Worm (Caenorhabditis elegans) whole organism, L1 larva: ENCODE results near the gene F47B10.9.
A peak's percentile ranks its signal among the peaks of the same experiment; 100 is the strongest.

ENCODE experiments used
- C16A3.4 ChIP-seq: fragments of 150-350 bp; optimal IDR thresholded peaks from 2 replicates; lab custom pipeline; 2014; ENCODE audit warnings: missing biosample characterization, missing genetic modification characterization
- blmp-1 ChIP-seq: fragments of 150-350 bp; optimal IDR thresholded peaks from 2 replicates; lab custom pipeline; 2014; ENCODE audit warnings: missing biosample characterization, missing genetic modification characterization
- ceh-63 ChIP-seq: fragments of 200-800 bp; sonication (Bioruptor generic); optimal IDR thresholded peaks from 2 replicates; lab custom pipeline; 2018; ENCODE audit warnings: mild to moderate bottlenecking, missing genetic modification characterization, missing compliant biosample characterization
- ceh-8 ChIP-seq: fragments of 200-800 bp; sonication (Bioruptor generic); optimal IDR thresholded peaks from 2 replicates; lab custom pipeline; 2018; ENCODE audit warnings: mild to moderate bottlenecking, missing genetic modification characterization, moderate library complexity, missing compliant biosample characterization
- ceh-82 ChIP-seq, 3 experiments: fragments of 150-350 bp in 1 of 3; sonication (generic microtip) in 2 of 3; optimal IDR thresholded peaks; 2 replicates each; lab custom pipeline; 2014 to 2017; ENCODE audit warnings: missing biosample characterization in 3 of 3, missing genetic modification characterization in 3 of 3
- ceh-88 ChIP-seq: fragments of 200-800 bp; sonication (Bioruptor generic); IDR thresholded peaks from 2 replicates; pipeline ENCODE4 v1.3.6; 2022; ENCODE audit warnings: missing genetic modification characterization, missing compliant biosample characterization
- ceh-90 ChIP-seq: sonication (generic microtip); optimal IDR thresholded peaks from 2 replicates; lab custom pipeline; 2016; ENCODE audit warnings: missing genetic modification characterization, missing compliant biosample characterization
- elt-2 ChIP-seq: sonication (generic microtip); optimal IDR thresholded peaks from 2 replicates; lab custom pipeline; 2016; ENCODE audit warnings: missing genetic modification characterization, mild to moderate bottlenecking, inconsistent platforms, missing compliant biosample characterization, missing genetic modification reagents
- elt-3 ChIP-seq, 6 experiments: fragments of 150-350 bp in 1 of 6; sonication (generic microtip); optimal IDR thresholded peaks; 2 replicates each; lab custom pipeline; 2017 to 2018; ENCODE audit warnings: missing biosample characterization in 6 of 6, missing genetic modification characterization in 6 of 6, inconsistent platforms in 1 of 6
- ets-5 ChIP-seq: fragments of 200-800 bp; sonication (Bioruptor generic); IDR thresholded peaks from 2 replicates; pipeline ENCODE4 v1.3.6; 2022; ENCODE audit warnings: missing genetic modification characterization, missing compliant biosample characterization
- fkh-4 ChIP-seq: sonication (generic microtip); optimal IDR thresholded peaks from 2 replicates; lab custom pipeline; 2016; ENCODE audit warnings: missing compliant biosample characterization, missing genetic modification characterization, borderline replicate concordance
- grh-1 ChIP-seq: fragments of 200-800 bp; sonication (Bioruptor generic); IDR thresholded peaks from 2 replicates; pipeline ENCODE4 v1.3.6; 2022; ENCODE audit warnings: missing genetic modification reagents, missing genetic modification characterization, missing compliant biosample characterization
- irx-1 ChIP-seq: sonication (generic microtip); optimal IDR thresholded peaks from 2 replicates; lab custom pipeline; 2016; ENCODE audit warnings: missing genetic modification characterization, missing compliant biosample characterization
- isw-1 ChIP-seq: fragments of 200-800 bp; sonication (Bioruptor generic); IDR thresholded peaks from 2 replicates; pipeline ENCODE4 v1.3.6; 2022; ENCODE audit warnings: missing genetic modification characterization, missing compliant biosample characterization
- lin-13 ChIP-seq: fragments of 150-350 bp; optimal IDR thresholded peaks from 2 replicates; lab custom pipeline; 2014; ENCODE audit warnings: missing biosample characterization, missing genetic modification reagents, missing genetic modification characterization
- lin-14 ChIP-seq: fragments of 200-800 bp; sonication (Bioruptor generic); optimal IDR thresholded peaks from 2 replicates; lab custom pipeline; 2018; ENCODE audit warnings: mild to moderate bottlenecking, missing genetic modification characterization, moderate library complexity, missing compliant biosample characterization
- lin-35 ChIP-seq, 2 experiments: fragments of 150-350 bp; optimal IDR thresholded peaks; 2 replicates each; lab custom pipeline; 2014; ENCODE audit warnings: missing biosample characterization in 2 of 2, missing genetic modification characterization in 2 of 2, missing genetic modification reagents in 2 of 2
- lin-39 ChIP-seq: fragments of 150-350 bp; optimal IDR thresholded peaks from 2 replicates; lab custom pipeline; 2014; ENCODE audit warnings: missing biosample characterization, missing genetic modification reagents, missing genetic modification characterization
- lsy-2 ChIP-seq, 2 experiments: fragments of 150-350 bp; optimal IDR thresholded peaks; 2 replicates each; lab custom pipeline; 2014; ENCODE audit warnings: missing biosample characterization in 2 of 2, missing genetic modification characterization in 2 of 2
- mdl-1 ChIP-seq, 2 experiments: fragments of 150-350 bp; optimal IDR thresholded peaks; 2 replicates each; lab custom pipeline; 2014 to 2017; ENCODE audit warnings: missing biosample characterization in 2 of 2, missing genetic modification characterization in 2 of 2, inconsistent platforms in 1 of 2
- mef-2 ChIP-seq: fragments of 150-350 bp; optimal IDR thresholded peaks from 2 replicates; lab custom pipeline; 2014; ENCODE audit warnings: missing biosample characterization, missing genetic modification characterization
- nhr-19 ChIP-seq: fragments of 200-800 bp; sonication (Bioruptor generic); conservative IDR thresholded peaks from 2 replicates; pipeline ENCODE4 v1.3.6; 2022; ENCODE audit warnings: missing genetic modification characterization, missing compliant biosample characterization
- nhr-20 ChIP-seq: sonication (generic microtip); optimal IDR thresholded peaks from 2 replicates; lab custom pipeline; 2016; ENCODE audit warnings: mild to moderate bottlenecking, missing genetic modification characterization, missing compliant biosample characterization
- nhr-71 ChIP-seq: sonication (generic microtip); optimal IDR thresholded peaks from 2 replicates; lab custom pipeline; 2016; ENCODE audit warnings: mild to moderate bottlenecking, missing genetic modification characterization, moderate library complexity, missing compliant biosample characterization
- nhr-84 ChIP-seq: sonication (generic microtip); optimal IDR thresholded peaks from 2 replicates; lab custom pipeline; 2017; ENCODE audit warnings: missing biosample characterization, missing genetic modification characterization
- nhr-85 ChIP-seq: sonication (generic microtip); peaks from one replicate; lab custom pipeline; 2016; ENCODE audit warnings: missing genetic modification characterization, inconsistent platforms, missing compliant biosample characterization
- nhr-90 ChIP-seq: sonication (generic microtip); optimal IDR thresholded peaks from 2 replicates; lab custom pipeline; 2016; ENCODE audit warnings: mild to moderate bottlenecking, missing genetic modification characterization, missing compliant biosample characterization; ENCODE audit not compliant: poor library complexity
- pax-3 ChIP-seq: fragments of 200-800 bp; sonication (Bioruptor generic); optimal IDR thresholded peaks from 2 replicates; lab custom pipeline; 2018; ENCODE audit warnings: mild to moderate bottlenecking, missing genetic modification characterization, moderate library complexity, missing compliant biosample characterization
- rnt-1 ChIP-seq: sonication (generic microtip); optimal IDR thresholded peaks from 2 replicates; lab custom pipeline; 2016; ENCODE audit warnings: mild to moderate bottlenecking, missing genetic modification characterization, moderate library complexity, missing compliant biosample characterization
- skn-1 ChIP-seq: fragments of 150-350 bp; optimal IDR thresholded peaks from 2 replicates; lab custom pipeline; 2014; ENCODE audit warnings: missing biosample characterization, missing genetic modification characterization
- snpc-4 ChIP-seq: fragments of 150-350 bp; optimal IDR thresholded peaks from 2 replicates; lab custom pipeline; 2014; ENCODE audit warnings: missing biosample characterization, missing genetic modification characterization
- snu-23 ChIP-seq: sonication (generic microtip); optimal IDR thresholded peaks from 2 replicates; lab custom pipeline; 2016; ENCODE audit warnings: missing genetic modification characterization, missing compliant biosample characterization
- tbx-2 ChIP-seq: sonication (generic microtip); optimal IDR thresholded peaks from 2 replicates; lab custom pipeline; 2016; ENCODE audit warnings: missing genetic modification characterization, missing compliant biosample characterization
- tlp-1 ChIP-seq: fragments of 150-350 bp; optimal IDR thresholded peaks from 2 replicates; lab custom pipeline; 2014; ENCODE audit warnings: missing biosample characterization, missing genetic modification characterization
- unc-130 ChIP-seq: fragments of 150-350 bp; optimal IDR thresholded peaks from 2 replicates; lab custom pipeline; 2017; ENCODE audit warnings: missing biosample characterization, missing genetic modification characterization, inconsistent platforms
- unc-62 ChIP-seq: fragments of 150-350 bp; optimal IDR thresholded peaks from 2 replicates; lab custom pipeline; 2014; ENCODE audit warnings: missing biosample characterization, missing genetic modification reagents, missing genetic modification characterization
- vab-15 ChIP-seq: sonication (generic microtip); optimal IDR thresholded peaks from 2 replicates; lab custom pipeline; 2017; ENCODE audit warnings: missing genotype, mild to moderate bottlenecking, missing genetic modification characterization, missing compliant biosample characterization
- ztf-11 ChIP-seq, 2 experiments: sonication (generic microtip); optimal IDR thresholded peaks; 2 replicates each; lab custom pipeline; 2016 to 2017; ENCODE audit warnings: missing genetic modification characterization in 2 of 2, missing biosample characterization in 1 of 2, missing compliant biosample characterization in 1 of 2

The F47B10.9 gene

ce11 chrX:10909661-10910060 is 4.2 kb downstream of the F47B10.9 start:
- TF ChIP-seq lsy-2 (tag; optimal IDR thresholded peaks at IDR 0.05; lab: Kevin White, UChicago) (peak in 1 of 2 experiments; percentile 33), isw-1 (GFP tag; lab: Robert Waterston, UW) (no peak), unc-130 (no peak), nhr-19 (GFP tag; lab: Robert Waterston, UW) (peak; percentile 34; the same call in 1 of the 2 replicates), nhr-71 (tag; lab: Kevin White, UChicago) (peak; percentile 60), ceh-63 (GFP tag; lab: Kevin White, UChicago) (no peak), lin-39 (tag; lab: Kevin White, UChicago) (peak; percentile 36), lin-14 (GFP tag; lab: Kevin White, UChicago) (peak; percentile 69), snu-23 (GFP tag; lab: Kevin White, UChicago) (peak; percentile 12), ets-5 (GFP tag; lab: Robert Waterston, UW) (no peak), unc-62 (GFP tag; lab: Kevin White, UChicago) (no peak), lin-13 (no peak), rnt-1 (tag; lab: Kevin White, UChicago) (peak; percentile 70), ceh-90 (no peak), nhr-84 (tag; lab: Kevin White, UChicago) (no peak)

- TF ChIP-seq lin-14 (GFP tag; lab: Kevin White, UChicago) (peak; percentile 32), rnt-1 (tag; lab: Kevin White, UChicago) (peak; percentile 64), nhr-71 (tag; lab: Kevin White, UChicago) (peak; percentile 29), nhr-19 (GFP tag; lab: Robert Waterston, UW) (0 out of 2 replicates have a peak, but pooled peaks have one; percentile 7), pax-3 (tag; lab: Kevin White, UChicago) (no peak), nhr-20 (tag; lab: Kevin White, UChicago) (no peak)
Measured at ce11 chrX:10907418-10907817, 6.5 kb downstream of the F47B10.9 start.

ce11 chrX:10903416-10903815 is 10.5 kb downstream of the F47B10.9 start:
- no peak for TF ChIP-seq irx-1 (tag; lab: Kevin White, UChicago)
- TF ChIP-seq nhr-20 (tag; lab: Kevin White, UChicago), result peak; percentile 26
- peak; percentile 32 for TF ChIP-seq nhr-71 (tag; lab: Kevin White, UChicago)
- no peak for TF ChIP-seq ceh-88

ce11 chrX:10902723-10903322 is 11.1 kb downstream of the F47B10.9 start, which contains the start of gene acbp-3:
Gene acbp-3, plus strand, starts transcription at chrX:10903272.
- TF ChIP-seq skn-1, result no peak
- peak; percentile 77 for TF ChIP-seq blmp-1 (tag; lab: Kevin White, UChicago)

ce11 chrX:10901766-10902165 is 12.1 kb downstream of the F47B10.9 start:
- TF ChIP-seq nhr-71 (tag; lab: Kevin White, UChicago), result peak; percentile 37
- no peak for TF ChIP-seq tbx-2 (tag; lab: Kevin White, UChicago)
- TF ChIP-seq ceh-82 (tag; optimal IDR thresholded peaks at IDR 0.05; lab: Kevin White, UChicago), result no peak
- no peak for TF ChIP-seq tlp-1 (tag; lab: Kevin White, UChicago)
- no peak for TF ChIP-seq lin-13
- peak; percentile 10; the same call in 1 of the 2 replicates for TF ChIP-seq grh-1 (GFP tag; lab: Robert Waterston, UW)
- TF ChIP-seq ceh-90, result no peak
- no peak for TF ChIP-seq snpc-4 (tag; lab: Kevin White, UChicago)
- TF ChIP-seq lin-35 (GFP tag; optimal IDR thresholded peaks at IDR 0.05; lab: Kevin White, UChicago), result peak in 1 of 2 experiments; percentile 37
- TF ChIP-seq blmp-1 (tag; lab: Kevin White, UChicago), result no peak
- TF ChIP-seq nhr-90, result peak; percentile 37
- peak in 1 of 2 experiments; percentile 56 for TF ChIP-seq mdl-1 (tag; optimal IDR thresholded peaks at IDR 0.05; lab: Kevin White, UChicago)
- TF ChIP-seq C16A3.4, result no peak
- TF ChIP-seq mef-2 (tag; lab: Kevin White, UChicago), result no peak
- TF ChIP-seq ets-5 (GFP tag; lab: Robert Waterston, UW), result no peak
- TF ChIP-seq ceh-8 (GFP tag; lab: Kevin White, UChicago), result no peak
- peak in 1 of 6 experiments; percentile 20 for TF ChIP-seq elt-3 (tag; optimal IDR thresholded peaks at IDR 0.05; lab: Kevin White, UChicago)
- TF ChIP-seq nhr-20 (tag; lab: Kevin White, UChicago), result peak; percentile 57
- TF ChIP-seq ztf-11 (tag; optimal IDR thresholded peaks at IDR 0.05; lab: Kevin White, UChicago), result no peak
- TF ChIP-seq lin-14 (GFP tag; lab: Kevin White, UChicago), result peak; percentile 41
- peak; percentile 7 for TF ChIP-seq snu-23 (GFP tag; lab: Kevin White, UChicago)
- no peak for TF ChIP-seq lin-39 (tag; lab: Kevin White, UChicago)
- TF ChIP-seq nhr-85 (tag; lab: Kevin White, UChicago), result peak; percentile 78
- TF ChIP-seq fkh-4 (tag; lab: Kevin White, UChicago), result no peak
- TF ChIP-seq elt-2 (tag; lab: Kevin White, UChicago), result peak; percentile 88
- TF ChIP-seq vab-15 (tag; lab: Kevin White, UChicago), result no peak
